Worm (Caenorhabditis elegans): ENCODE data around the gene R08A2.5.

Gene R08A2.5

DNA sequence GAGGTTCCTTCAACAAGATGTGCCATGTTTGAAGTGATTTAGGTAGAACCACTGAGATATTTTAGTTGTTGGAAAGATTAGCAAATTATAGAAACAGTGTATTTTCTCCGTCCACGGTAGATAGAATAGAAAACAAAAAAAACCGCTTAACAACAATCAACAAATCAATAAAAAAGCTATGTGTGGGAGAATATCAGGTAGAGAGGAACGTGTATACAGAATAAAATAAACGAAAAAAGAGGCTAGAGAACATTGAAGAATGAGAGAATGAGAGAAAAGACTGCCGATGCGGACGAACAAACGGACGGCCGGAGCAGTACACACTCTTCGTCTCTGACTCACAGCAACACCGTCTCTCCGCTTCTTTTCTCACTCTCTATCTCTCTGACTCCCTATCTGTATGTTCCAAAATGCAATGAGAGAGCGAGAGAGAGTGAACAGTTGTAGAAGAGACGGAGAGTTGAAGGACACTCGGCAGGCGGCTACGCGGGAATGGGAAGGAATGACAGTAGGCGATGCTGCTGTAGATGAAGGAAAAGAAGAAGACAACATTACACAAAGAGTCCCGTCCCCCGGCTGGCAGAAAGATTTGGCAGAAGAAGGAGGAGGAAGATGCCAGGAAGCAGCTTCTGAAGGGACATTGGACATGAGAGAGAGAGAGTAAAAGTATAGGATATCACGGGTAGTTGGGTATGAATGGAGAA is 15.7 kb upstream of the R08A2.5 start, which contains the start of gene unc-112 (continued):
- TF ChIP-seq fax-1 (tag; optimal IDR thresholded peaks at IDR 0.05), result peak; percentile 30
- peak; percentile 9 for TF ChIP-seq unc-86 (tag; optimal IDR thresholded peaks at IDR 0.05)
- TF ChIP-seq ref-2 (tag; optimal IDR thresholded peaks at IDR 0.05), result peak; percentile 89
- TF ChIP-seq elt-4 (tag; optimal IDR thresholded peaks at IDR 0.05), result no peak
- peak; percentile 17 for TF ChIP-seq ztf-16 (tag; optimal IDR thresholded peaks at IDR 0.05)
- peak; percentile 96 for TF ChIP-seq unc-55 (GFP tag; optimal IDR thresholded peaks at IDR 0.05)
- TF ChIP-seq hlh-30 (tag; optimal IDR thresholded peaks at IDR 0.05; ENCODE audit: insufficient read depth), result peak; percentile 61
- TF ChIP-seq hlh-13 (GFP tag; optimal IDR thresholded peaks at IDR 0.05), result no peak
- TF ChIP-seq tbx-7 (tag; optimal IDR thresholded peaks at IDR 0.05), result no peak
- peak; percentile 24 for TF ChIP-seq eyg-1 (tag; optimal IDR thresholded peaks at IDR 0.05)
- TF ChIP-seq unc-42 (tag; optimal IDR thresholded peaks at IDR 0.05), result peak; percentile 58
- TF ChIP-seq pha-4 (tag; optimal IDR thresholded peaks at IDR 0.05), result no peak
- no peak for TF ChIP-seq ahr-1 (tag; optimal IDR thresholded peaks at IDR 0.05)
- TF ChIP-seq sdc-2 (tag; optimal IDR thresholded peaks at IDR 0.05), result peak; percentile 67
- TF ChIP-seq ceh-18 (tag; optimal IDR thresholded peaks at IDR 0.05), result peak; percentile 95
- no peak for TF ChIP-seq hlh-6 (tag; optimal IDR thresholded peaks at IDR 0.05)
- peak; percentile 32 for TF ChIP-seq dmd-4 (tag; optimal IDR thresholded peaks at IDR 0.05; ENCODE audit: borderline replicate concordance)

DNA sequence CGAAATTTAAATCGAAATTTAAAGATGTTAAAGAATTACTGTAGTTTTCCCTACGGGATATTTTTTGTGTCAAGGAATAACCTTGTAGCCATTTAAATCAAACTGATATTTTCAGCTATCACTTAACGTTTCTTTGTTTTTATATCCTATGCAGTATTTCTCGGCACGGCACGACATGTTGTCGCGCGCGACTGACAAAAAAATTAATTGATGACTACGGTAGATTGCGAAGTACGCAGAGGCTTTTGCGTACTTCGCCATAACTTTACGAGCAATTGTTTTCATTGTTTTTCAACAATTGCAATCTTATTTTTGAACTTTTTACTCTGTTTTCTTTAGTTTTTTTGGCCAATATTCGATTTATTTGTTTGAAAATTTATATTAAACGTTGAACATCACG is 14.4 kb upstream of the R08A2.5 start:
- TF ChIP-seq ceh-45 (GFP tag; IDR thresholded peaks at IDR 0.05), result no peak
- TF ChIP-seq ztf-16 (tag; optimal IDR thresholded peaks at IDR 0.05), result no peak
- no peak for TF ChIP-seq lim-6 (tag; optimal IDR thresholded peaks at IDR 0.05)
- TF ChIP-seq ceh-18 (tag; optimal IDR thresholded peaks at IDR 0.05), result no peak
- TF ChIP-seq ama-1 (optimal IDR thresholded peaks at IDR 0.05), result no peak
- no peak for TF ChIP-seq C08G9.2 (tag; optimal IDR thresholded peaks at IDR 0.05)
- no peak for TF ChIP-seq ref-2 (tag; optimal IDR thresholded peaks at IDR 0.05)
- no peak for TF ChIP-seq nhr-232 (tag; optimal IDR thresholded peaks at IDR 0.05)
- no peak for TF ChIP-seq che-1 (tag; optimal IDR thresholded peaks at IDR 0.05)
- no peak for TF ChIP-seq pat-9 (tag; optimal IDR thresholded peaks at IDR 0.05)
- TF ChIP-seq pax-1 (tag; optimal IDR thresholded peaks at IDR 0.05), result no peak
- TF ChIP-seq sdc-2 (tag; optimal IDR thresholded peaks at IDR 0.05), result no peak

DNA sequence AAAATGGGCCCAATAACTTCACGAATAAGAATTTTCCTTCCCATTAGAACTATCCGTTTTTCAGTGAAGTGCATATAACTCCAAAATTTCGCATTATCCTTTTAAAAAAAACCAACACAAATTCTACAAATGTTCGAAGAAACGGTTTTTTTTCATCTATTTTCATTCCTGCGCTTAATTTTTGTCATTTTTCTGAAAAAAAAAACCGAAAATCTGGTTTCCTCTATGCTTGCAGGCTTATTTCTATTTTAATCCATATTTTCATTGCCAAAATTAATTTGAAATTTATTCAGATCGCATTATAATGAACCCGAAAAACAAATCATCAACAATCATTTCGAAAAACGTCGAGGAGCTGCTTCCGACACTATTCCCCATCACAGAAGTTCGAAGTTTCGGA is 13.8 kb upstream of the R08A2.5 start, which contains the start of gene set-5:
set-5 (plus strand) TSS at position 301 of the 400 bp plus-strand sequence.
- TF ChIP-seq pros-1 (tag; optimal IDR thresholded peaks at IDR 0.05), result no peak
- no peak for TF ChIP-seq hlh-30 (tag; optimal IDR thresholded peaks at IDR 0.05; ENCODE audit: insufficient read depth)
- no peak for TF ChIP-seq hlh-8 (tag; optimal IDR thresholded peaks at IDR 0.05)

DNA sequence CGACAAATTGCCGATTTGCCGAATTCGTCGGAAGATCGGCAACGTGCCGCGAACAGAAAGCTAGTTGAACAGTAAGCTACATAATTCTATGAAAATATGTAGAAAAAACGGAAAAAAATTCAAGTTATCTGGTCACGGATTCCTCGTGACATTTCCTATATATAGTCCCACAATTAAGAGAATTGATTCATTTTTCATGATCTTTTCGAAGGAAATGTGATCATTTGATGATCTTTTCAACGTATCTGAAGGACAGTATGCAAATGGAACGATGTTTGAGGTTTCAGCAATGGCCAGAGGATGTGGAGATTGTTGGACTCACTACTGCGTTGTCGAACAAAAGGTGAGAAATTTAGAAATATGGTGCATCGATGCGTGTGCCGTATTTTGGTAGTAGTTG is 4.5 kb upstream of the R08A2.5 start, which contains the start of gene R08A2.9:
R08A2.9 (plus strand) TSS at position 301 of the 400 bp plus-strand sequence.
- no peak for TF ChIP-seq unc-3 (GFP tag; conservative IDR thresholded peaks at IDR 0.05)
- no peak for TF ChIP-seq unc-3 (tag; optimal IDR thresholded peaks at IDR 0.05)
- TF ChIP-seq tbx-2 (tag; optimal IDR thresholded peaks at IDR 0.05), result no peak
- TF ChIP-seq lin-11 (tag; optimal IDR thresholded peaks at IDR 0.05), result no peak
- TF ChIP-seq fkh-6 (tag; optimal IDR thresholded peaks at IDR 0.05), result no peak
- TF ChIP-seq nfya-1 (tag; optimal IDR thresholded peaks at IDR 0.05), result no peak
- TF ChIP-seq ceh-34 (tag; optimal IDR thresholded peaks at IDR 0.05), result no peak
- TF ChIP-seq fax-1 (tag; optimal IDR thresholded peaks at IDR 0.05), result no peak
- no peak for TF ChIP-seq unc-55 (GFP tag; optimal IDR thresholded peaks at IDR 0.05)
- no peak for TF ChIP-seq unc-42 (tag; optimal IDR thresholded peaks at IDR 0.05)
- no peak for TF ChIP-seq lim-6 (tag; optimal IDR thresholded peaks at IDR 0.05)
- no peak for TF ChIP-seq ceh-31 (tag; optimal IDR thresholded peaks at IDR 0.05)
- no peak for TF ChIP-seq odd-2 (tag; optimal IDR thresholded peaks at IDR 0.05)
- TF ChIP-seq pha-4 (tag; optimal IDR thresholded peaks at IDR 0.05), result no peak
- TF ChIP-seq pax-1 (tag; optimal IDR thresholded peaks at IDR 0.05), result no peak
- no peak for TF ChIP-seq dve-1 (tag; optimal IDR thresholded peaks at IDR 0.05)
- no peak for TF ChIP-seq hlh-15 (tag; optimal IDR thresholded peaks at IDR 0.05)
- TF ChIP-seq fkh-10 (GFP tag; optimal IDR thresholded peaks at IDR 0.05), result no peak
- TF ChIP-seq nhr-11 (tag; optimal IDR thresholded peaks at IDR 0.05), result no peak
